Worm (Caenorhabditis elegans) whole organism, L1 larva: Measurements from ENCODE around the gene F01D5.1.

ENCODE experiments used
- C04F5.9 ChIP-seq: sonication (generic microtip); optimal IDR thresholded peaks from 2 replicates; lab custom pipeline; 2016; ENCODE audit warnings: missing genetic modification characterization, missing compliant biosample characterization
- F16B12.6 ChIP-seq: fragments of 150-350 bp; optimal IDR thresholded peaks from 2 replicates; lab custom pipeline; 2014; ENCODE audit warnings: missing biosample characterization, missing genetic modification characterization
- Y116A8C.19 ChIP-seq: sonication (generic microtip); optimal IDR thresholded peaks from 2 replicates; lab custom pipeline; 2016; ENCODE audit warnings: missing compliant biosample characterization, missing genetic modification characterization, borderline replicate concordance
- aha-1 ChIP-seq: fragments of 150-350 bp; optimal IDR thresholded peaks from 2 replicates; lab custom pipeline; 2014; ENCODE audit warnings: missing biosample characterization, missing genetic modification characterization
- alr-1 ChIP-seq: fragments of 200-800 bp; sonication (Bioruptor generic); optimal IDR thresholded peaks from 2 replicates; lab custom pipeline; 2018; ENCODE audit warnings: borderline replicate concordance, mild to moderate bottlenecking, missing genetic modification characterization, missing compliant biosample characterization
- ama-1 ChIP-seq: fragments of 150-350 bp; optimal IDR thresholded peaks from 2 replicates; lab custom pipeline; 2014
- blmp-1 ChIP-seq: fragments of 150-350 bp; optimal IDR thresholded peaks from 2 replicates; lab custom pipeline; 2014; ENCODE audit warnings: missing biosample characterization, missing genetic modification characterization
- ceh-8 ChIP-seq: fragments of 200-800 bp; sonication (Bioruptor generic); optimal IDR thresholded peaks from 2 replicates; lab custom pipeline; 2018; ENCODE audit warnings: mild to moderate bottlenecking, missing genetic modification characterization, moderate library complexity, missing compliant biosample characterization
- ceh-82 ChIP-seq, 3 experiments: fragments of 150-350 bp in 1 of 3; sonication (generic microtip) in 2 of 3; optimal IDR thresholded peaks; 2 replicates each; lab custom pipeline; 2014 to 2017; ENCODE audit warnings: missing biosample characterization in 3 of 3, missing genetic modification characterization in 3 of 3
- ceh-90 ChIP-seq: sonication (generic microtip); optimal IDR thresholded peaks from 2 replicates; lab custom pipeline; 2016; ENCODE audit warnings: missing genetic modification characterization, missing compliant biosample characterization
- dpl-1 ChIP-seq, 3 experiments: fragments of 150-350 bp in 2 of 3; sonication (generic microtip) in 1 of 3; optimal IDR thresholded peaks; 2 replicates each; lab custom pipeline; 2014 to 2017; ENCODE audit warnings: missing biosample characterization in 3 of 3, missing genetic modification characterization in 3 of 3, missing genetic modification reagents in 3 of 3
- dsc-1 ChIP-seq: sonication (generic microtip); optimal IDR thresholded peaks from 2 replicates; lab custom pipeline; 2016; ENCODE audit warnings: mild to moderate bottlenecking, missing genetic modification characterization, missing compliant biosample characterization
- efl-1 ChIP-seq, 4 experiments: fragments of 150-350 bp; optimal IDR thresholded peaks in 3 of 4; peaks in 1 of 4; 1 replicate in 1 of 4; 2 replicates in 3 of 4; lab custom pipeline; 2014; ENCODE audit warnings: missing biosample characterization in 2 of 4, missing genetic modification characterization in 2 of 4, missing genetic modification reagents in 2 of 4
- efl-3 ChIP-seq: fragments of 200-800 bp; sonication (Bioruptor generic); optimal IDR thresholded peaks from 2 replicates; lab custom pipeline; 2018; ENCODE audit warnings: mild to moderate bottlenecking, missing genetic modification characterization, missing compliant biosample characterization
- egl-13 ChIP-seq: sonication (generic microtip); optimal IDR thresholded peaks from 2 replicates; lab custom pipeline; 2016; ENCODE audit warnings: missing genotype, missing genetic modification reagents, missing genetic modification characterization, missing compliant biosample characterization
- egl-27 ChIP-seq, 2 experiments: fragments of 150-350 bp in 1 of 2; sonication (generic microtip); optimal IDR thresholded peaks; 3 replicates each; lab custom pipeline; 2017 to 2018; ENCODE audit warnings: missing biosample characterization in 2 of 2, missing genetic modification characterization in 2 of 2, missing genetic modification reagents in 2 of 2
- elt-2 ChIP-seq: sonication (generic microtip); optimal IDR thresholded peaks from 2 replicates; lab custom pipeline; 2016; ENCODE audit warnings: missing genetic modification characterization, mild to moderate bottlenecking, inconsistent platforms, missing compliant biosample characterization, missing genetic modification reagents
- elt-3 ChIP-seq, 6 experiments: fragments of 150-350 bp in 1 of 6; sonication (generic microtip); optimal IDR thresholded peaks; 2 replicates each; lab custom pipeline; 2017 to 2018; ENCODE audit warnings: missing biosample characterization in 6 of 6, missing genetic modification characterization in 6 of 6, inconsistent platforms in 1 of 6
- ets-5 ChIP-seq: fragments of 200-800 bp; sonication (Bioruptor generic); IDR thresholded peaks from 2 replicates; pipeline ENCODE4 v1.3.6; 2022; ENCODE audit warnings: missing genetic modification characterization, missing compliant biosample characterization
- fkh-8 ChIP-seq: sonication (generic microtip); optimal IDR thresholded peaks from 2 replicates; lab custom pipeline; 2016; ENCODE audit warnings: mild to moderate bottlenecking, missing genetic modification characterization, missing compliant biosample characterization
- fos-1 ChIP-seq: fragments of 150-350 bp; optimal IDR thresholded peaks from 2 replicates; lab custom pipeline; 2014; ENCODE audit warnings: missing biosample characterization, missing genetic modification characterization
- hlh-17 ChIP-seq: fragments of 200-800 bp; sonication (Bioruptor generic); optimal IDR thresholded peaks from 2 replicates; lab custom pipeline; 2018; ENCODE audit warnings: missing genetic modification characterization, mild to moderate bottlenecking, missing compliant biosample characterization, moderate library complexity, borderline replicate concordance
- hlh-4 ChIP-seq: sonication (generic microtip); optimal IDR thresholded peaks from 2 replicates; lab custom pipeline; 2016; ENCODE audit warnings: mild to moderate bottlenecking, missing genetic modification characterization, missing compliant biosample characterization
- hpl-2 ChIP-seq: fragments of 150-350 bp; optimal IDR thresholded peaks from 2 replicates; lab custom pipeline; 2014; ENCODE audit warnings: missing biosample characterization, missing genetic modification reagents, missing genetic modification characterization
- irx-1 ChIP-seq: sonication (generic microtip); optimal IDR thresholded peaks from 2 replicates; lab custom pipeline; 2016; ENCODE audit warnings: missing genetic modification characterization, missing compliant biosample characterization
- jun-1 ChIP-seq: fragments of 150-350 bp; optimal IDR thresholded peaks from 2 replicates; lab custom pipeline; 2014; ENCODE audit warnings: missing biosample characterization, missing genetic modification reagents, missing genetic modification characterization
- lin-13 ChIP-seq: fragments of 150-350 bp; optimal IDR thresholded peaks from 2 replicates; lab custom pipeline; 2014; ENCODE audit warnings: missing biosample characterization, missing genetic modification reagents, missing genetic modification characterization
- lin-14 ChIP-seq: fragments of 200-800 bp; sonication (Bioruptor generic); optimal IDR thresholded peaks from 2 replicates; lab custom pipeline; 2018; ENCODE audit warnings: mild to moderate bottlenecking, missing genetic modification characterization, moderate library complexity, missing compliant biosample characterization
- lin-39 ChIP-seq: fragments of 150-350 bp; optimal IDR thresholded peaks from 2 replicates; lab custom pipeline; 2014; ENCODE audit warnings: missing biosample characterization, missing genetic modification reagents, missing genetic modification characterization
- lir-3 ChIP-seq: sonication (generic microtip); optimal IDR thresholded peaks from 2 replicates; lab custom pipeline; 2016; ENCODE audit warnings: mild to moderate bottlenecking, missing genetic modification characterization, moderate library complexity, missing compliant biosample characterization; ENCODE audit not compliant: poor library complexity
- lsy-2 ChIP-seq, 2 experiments: fragments of 150-350 bp; optimal IDR thresholded peaks; 2 replicates each; lab custom pipeline; 2014; ENCODE audit warnings: missing biosample characterization in 2 of 2, missing genetic modification characterization in 2 of 2
- mab-9 ChIP-seq: fragments of 200-800 bp; sonication (Bioruptor generic); IDR thresholded peaks from 2 replicates; pipeline ENCODE4 v1.3.6; 2022; ENCODE audit warnings: missing genetic modification reagents, missing genetic modification characterization, missing compliant biosample characterization
- mdl-1 ChIP-seq, 2 experiments: fragments of 150-350 bp; optimal IDR thresholded peaks; 2 replicates each; lab custom pipeline; 2014 to 2017; ENCODE audit warnings: missing biosample characterization in 2 of 2, missing genetic modification characterization in 2 of 2, inconsistent platforms in 1 of 2
- mef-2 ChIP-seq: fragments of 150-350 bp; optimal IDR thresholded peaks from 2 replicates; lab custom pipeline; 2014; ENCODE audit warnings: missing biosample characterization, missing genetic modification characterization
- mep-1 ChIP-seq: fragments of 150-350 bp; optimal IDR thresholded peaks from 2 replicates; lab custom pipeline; 2014; ENCODE audit warnings: missing biosample characterization, missing genetic modification characterization
- nhr-237 ChIP-seq: fragments of 150-350 bp; optimal IDR thresholded peaks from 2 replicates; lab custom pipeline; 2014; ENCODE audit warnings: missing biosample characterization, missing genetic modification characterization
- nhr-71 ChIP-seq: sonication (generic microtip); optimal IDR thresholded peaks from 2 replicates; lab custom pipeline; 2016; ENCODE audit warnings: mild to moderate bottlenecking, missing genetic modification characterization, moderate library complexity, missing compliant biosample characterization
- nhr-76 ChIP-seq: sonication (generic microtip); optimal IDR thresholded peaks from 2 replicates; lab custom pipeline; 2017; ENCODE audit warnings: missing biosample characterization, missing genetic modification characterization
- nhr-84 ChIP-seq: sonication (generic microtip); optimal IDR thresholded peaks from 2 replicates; lab custom pipeline; 2017; ENCODE audit warnings: missing biosample characterization, missing genetic modification characterization
- nhr-85 ChIP-seq: sonication (generic microtip); peaks from one replicate; lab custom pipeline; 2016; ENCODE audit warnings: missing genetic modification characterization, inconsistent platforms, missing compliant biosample characterization
- nhr-90 ChIP-seq: sonication (generic microtip); optimal IDR thresholded peaks from 2 replicates; lab custom pipeline; 2016; ENCODE audit warnings: mild to moderate bottlenecking, missing genetic modification characterization, missing compliant biosample characterization; ENCODE audit not compliant: poor library complexity
- pqm-1 ChIP-seq: sonication (generic microtip); optimal IDR thresholded peaks from 3 replicates; lab custom pipeline; 2017; ENCODE audit warnings: missing biosample characterization, missing genetic modification characterization
- sox-4 ChIP-seq: sonication (generic microtip); optimal IDR thresholded peaks from 2 replicates; lab custom pipeline; 2016; ENCODE audit warnings: missing genetic modification characterization, missing compliant biosample characterization
- sptf-1 ChIP-seq: fragments of 150-350 bp; optimal IDR thresholded peaks from 2 replicates; lab custom pipeline; 2014; ENCODE audit warnings: missing biosample characterization, missing genetic modification characterization
- tlp-1 ChIP-seq: fragments of 150-350 bp; optimal IDR thresholded peaks from 2 replicates; lab custom pipeline; 2014; ENCODE audit warnings: missing biosample characterization, missing genetic modification characterization
- unc-130 ChIP-seq: fragments of 150-350 bp; optimal IDR thresholded peaks from 2 replicates; lab custom pipeline; 2017; ENCODE audit warnings: missing biosample characterization, missing genetic modification characterization, inconsistent platforms
- unc-98 ChIP-seq: fragments of 200-800 bp; sonication (Bioruptor generic); IDR thresholded peaks from 2 replicates; pipeline ENCODE4 v1.3.6; 2022; ENCODE audit warnings: missing genetic modification characterization, missing compliant biosample characterization
- vab-15 ChIP-seq: sonication (generic microtip); optimal IDR thresholded peaks from 2 replicates; lab custom pipeline; 2017; ENCODE audit warnings: missing genotype, mild to moderate bottlenecking, missing genetic modification characterization, missing compliant biosample characterization
- xbp-1 ChIP-seq: sonication (generic microtip); optimal IDR thresholded peaks from 2 replicates; lab custom pipeline; 2016; ENCODE audit warnings: missing genetic modification characterization, missing compliant biosample characterization
- zip-4 ChIP-seq: fragments of 200-800 bp; sonication (Bioruptor generic); optimal IDR thresholded peaks from 2 replicates; lab custom pipeline; 2018; ENCODE audit warnings: mild to moderate bottlenecking, missing genetic modification characterization, moderate library complexity, missing compliant biosample characterization
- ztf-11 ChIP-seq, 2 experiments: sonication (generic microtip); optimal IDR thresholded peaks; 2 replicates each; lab custom pipeline; 2016 to 2017; ENCODE audit warnings: missing genetic modification characterization in 2 of 2, missing biosample characterization in 1 of 2, missing compliant biosample characterization in 1 of 2

Gene F01D5.1

ce11 chrII:14040204-14040842, 42.9 kb upstream of the F01D5.1 start:
- peak; percentile 83 for TF ChIP-seq nhr-90
- no peak for TF ChIP-seq pqm-1 (tag; lab: Kevin White, UChicago)
- TF ChIP-seq blmp-1 = peak; percentile 92
- peak; percentile 49 to 77 (median 67) for TF ChIP-seq ceh-82 (tag; optimal IDR thresholded peaks at IDR 0.05; lab: Kevin White, UChicago)
- TF ChIP-seq nhr-85 (tag; lab: Kevin White, UChicago) = peak; percentile 94
- TF ChIP-seq F16B12.6 (tag; lab: Kevin White, UChicago) = peak; percentile 7
- TF ChIP-seq ceh-90 (tag; lab: Kevin White, UChicago) = no peak
- peak; percentile 72 for TF ChIP-seq lin-39
- peak; percentile 53 for TF ChIP-seq C04F5.9
- peak; percentile 89 for TF ChIP-seq dsc-1 (tag; lab: Kevin White, UChicago)
- no peak for TF ChIP-seq alr-1 (tag; lab: Kevin White, UChicago)
- peak in 1 of 2 experiments; percentile 66 for TF ChIP-seq ztf-11 (tag; optimal IDR thresholded peaks at IDR 0.05; lab: Kevin White, UChicago)
- TF ChIP-seq mdl-1 (tag; optimal IDR thresholded peaks at IDR 0.05; lab: Kevin White, UChicago) = peak; percentile 77 to 97
- TF ChIP-seq mep-1 = peak; percentile 63
- TF ChIP-seq ama-1 = no peak
- TF ChIP-seq efl-1 (optimal IDR thresholded peaks at IDR 0.05; lab: Kevin White, UChicago) = peak; percentile 77 to 88
- TF ChIP-seq efl-1 (GFP tag; optimal IDR thresholded peaks at IDR 0.05 in 1 of 2; lab: Kevin White, UChicago) = peak; percentile 49 to 95
- TF ChIP-seq fos-1 (tag; lab: Kevin White, UChicago) = peak; percentile 54
- TF ChIP-seq nhr-76 (tag; lab: Kevin White, UChicago) = no peak
- TF ChIP-seq dpl-1 (GFP tag; optimal IDR thresholded peaks at IDR 0.05; lab: Kevin White, UChicago) = peak; percentile 52 to 60 (median 57)
- no peak for TF ChIP-seq tlp-1
- TF ChIP-seq fkh-8 (tag; lab: Kevin White, UChicago) = peak; percentile 93
- no peak for TF ChIP-seq aha-1 (tag; lab: Kevin White, UChicago)
- peak; percentile 82 for TF ChIP-seq unc-130 (tag; lab: Kevin White, UChicago)
- peak; percentile 65 for TF ChIP-seq nhr-237 (tag; lab: Kevin White, UChicago)
- TF ChIP-seq lin-14 = peak; percentile 98
- TF ChIP-seq unc-98 (GFP tag; lab: Robert Waterston, UW) = no peak
- TF ChIP-seq ceh-8 = peak; percentile 36
- TF ChIP-seq ets-5 (GFP tag; lab: Robert Waterston, UW) = 0 out of 2 replicates have a peak, but pooled peaks have one; percentile 89
- TF ChIP-seq vab-15 (tag; lab: Kevin White, UChicago) = no peak
- TF ChIP-seq lin-13 (GFP tag; lab: Kevin White, UChicago) = peak; percentile 60
- TF ChIP-seq mab-9 = peak; percentile 46; the same call in 1 of the 2 replicates
- TF ChIP-seq elt-3 (tag; optimal IDR thresholded peaks at IDR 0.05; lab: Kevin White, UChicago) = peak in 3 of 6 experiments; percentile 54 to 85 (median 77)
- peak; percentile 82 to 90 for TF ChIP-seq lsy-2 (tag; optimal IDR thresholded peaks at IDR 0.05; lab: Kevin White, UChicago)
- peak; percentile 85 for TF ChIP-seq mef-2 (tag; lab: Kevin White, UChicago)
- TF ChIP-seq nhr-84 (tag; lab: Kevin White, UChicago) = no peak
- TF ChIP-seq nhr-71 (tag; lab: Kevin White, UChicago) = peak; percentile 98
- peak; percentile 68 for TF ChIP-seq zip-4 (GFP tag; lab: Kevin White, UChicago)
- no peak for TF ChIP-seq sptf-1 (tag; lab: Kevin White, UChicago)
- peak; percentile 87 for TF ChIP-seq jun-1
- TF ChIP-seq egl-27 (tag; optimal IDR thresholded peaks at IDR 0.05; lab: Kevin White, UChicago) = peak; percentile 82 to 89
- TF ChIP-seq egl-13 (tag; lab: Kevin White, UChicago) = peak; percentile 92
- TF ChIP-seq Y116A8C.19 (tag; lab: Kevin White, UChicago) = no peak
- TF ChIP-seq sox-4 (tag; lab: Kevin White, UChicago) = peak; percentile 61
- TF ChIP-seq efl-3 (GFP tag; lab: Kevin White, UChicago) = no peak
- peak; percentile 83 for TF ChIP-seq xbp-1
- no peak for TF ChIP-seq hlh-4 (tag; lab: Kevin White, UChicago)
- TF ChIP-seq hpl-2 (GFP tag; lab: Kevin White, UChicago) = peak; percentile 38
- TF ChIP-seq elt-2 (tag; lab: Kevin White, UChicago) = peak; percentile 36
- TF ChIP-seq hlh-17 (GFP tag; lab: Kevin White, UChicago) = no peak
- peak; percentile 85 for TF ChIP-seq irx-1
- TF ChIP-seq lir-3 = peak; percentile 76
